Worm (Caenorhabditis elegans) whole organism, L4 larva: ENCODE data around the gene hsp-12.3.

Experiments used
- F26F4.8 ChIP-seq: fragments of 200-800 bp; sonication (Bioruptor generic); conservative IDR thresholded peaks from 2 replicates; pipeline ENCODE4 v1.3.6; 2022; ENCODE audit warnings: missing genetic modification characterization, missing compliant biosample characterization
- F37D6.2 ChIP-seq: sonication (generic microtip); optimal IDR thresholded peaks from 2 replicates; lab custom pipeline; 2016; ENCODE audit warnings: mild to moderate bottlenecking, missing genetic modification characterization, missing compliant biosample characterization
- ama-1 ChIP-seq: fragments of 150-350 bp; optimal IDR thresholded peaks from 2 replicates; lab custom pipeline; 2014; ENCODE audit warnings: inconsistent platforms, mixed read lengths
- daf-16 ChIP-seq, 3 experiments: sonication (generic microtip); optimal IDR thresholded peaks; 2 replicates each; lab custom pipeline; 2016 to 2017; ENCODE audit warnings: missing genetic modification characterization in 3 of 3, missing genetic modification reagents in 3 of 3, mild to moderate bottlenecking in 2 of 3, missing compliant biosample characterization in 2 of 3, missing biosample characterization in 1 of 3, moderate library complexity in 1 of 3
- fos-1 ChIP-seq: fragments of 150-350 bp; optimal IDR thresholded peaks from 2 replicates; lab custom pipeline; 2014; ENCODE audit warnings: missing biosample characterization, missing genetic modification characterization
- lin-15B ChIP-seq: fragments of 150-350 bp; sonication (generic microtip); optimal IDR thresholded peaks from 3 replicates; lab custom pipeline; 2014; ENCODE audit warnings: missing biosample characterization, missing genetic modification characterization
- nhr-11 ChIP-seq: fragments of 150-350 bp; optimal IDR thresholded peaks from 2 replicates; lab custom pipeline; 2014; ENCODE audit warnings: missing biosample characterization, missing genetic modification characterization
- nhr-237 ChIP-seq: sonication (generic microtip); optimal IDR thresholded peaks from 2 replicates; lab custom pipeline; 2017; ENCODE audit warnings: missing biosample characterization, missing genetic modification characterization
- unc-130 ChIP-seq: sonication (generic microtip); optimal IDR thresholded peaks from 2 replicates; lab custom pipeline; 2016; ENCODE audit warnings: missing genetic modification reagents, missing genetic modification characterization, missing compliant biosample characterization
- ztf-7 ChIP-seq: fragments of 150-350 bp; optimal IDR thresholded peaks from 2 replicates; lab custom pipeline; 2014; ENCODE audit warnings: missing biosample characterization, missing genetic modification characterization

ce11 chrIV:9464345-9464783 lies 19.1 kb upstream of the hsp-12.3 start:
- no peak for TF ChIP-seq fos-1 (tag; lab: Kevin White, UChicago)
- TF ChIP-seq F37D6.2 (tag; lab: Kevin White, UChicago) = no peak
- no peak for TF ChIP-seq nhr-11 (tag; lab: Kevin White, UChicago)
- TF ChIP-seq F26F4.8 (GFP tag; lab: Robert Waterston, UW) = no peak
- no peak for TF ChIP-seq daf-16 (GFP tag; optimal IDR thresholded peaks at IDR 0.05; lab: Kevin White, UChicago)
- no peak for TF ChIP-seq daf-16 (tag; optimal IDR thresholded peaks at IDR 0.05; lab: Kevin White, UChicago)
- no peak for TF ChIP-seq unc-130 (GFP tag; lab: Kevin White, UChicago)
- TF ChIP-seq nhr-237 = no peak
- no peak for TF ChIP-seq lin-15B (tag; lab: Kevin White, UChicago)
- TF ChIP-seq ztf-7 (tag; lab: Kevin White, UChicago) = no peak
- TF ChIP-seq ama-1 (lab: Kevin White, UChicago) = no peak
